Worm (Caenorhabditis elegans) whole organism, midembryonic: Measurements from ENCODE around the gene T04C12.7.

ENCODE experiments used
- med-1 ChIP-seq: sonication (generic microtip); optimal IDR thresholded peaks from 2 replicates; lab custom pipeline; 2017; ENCODE audit warnings: missing genetic modification characterization, mild to moderate bottlenecking, missing compliant biosample characterization, antibody characterized with exemption, missing genetic modification reagents; ENCODE audit not compliant: insufficient read depth
- ref-1 ChIP-seq: fragments of 200-800 bp; sonication (Bioruptor generic); conservative IDR thresholded peaks from 2 replicates; pipeline ENCODE4 v1.3.6; 2022; ENCODE audit warnings: missing genetic modification reagents, missing genetic modification characterization, missing compliant biosample characterization
- ztf-23 ChIP-seq: fragments of 200-800 bp; sonication (Bioruptor generic); IDR thresholded peaks from 2 replicates; pipeline ENCODE4 v1.3.6; 2022; ENCODE audit warnings: missing genetic modification reagents, missing genetic modification characterization, missing compliant biosample characterization

ce11 chrV:11093163-11094091 lies 39.5 kb downstream of the T04C12.7 start, which contains the start of gene lact-8:
- TF ChIP-seq med-1 (GFP tag; lab: Kevin White, UChicago) (no peak), ztf-23 (GFP tag; lab: Robert Waterston, UW) (no peak), ref-1 (GFP tag; lab: Robert Waterston, UW) (no peak)
